Fruit fly (Drosophila melanogaster) S2 (cell line): Measurements from ENCODE around the gene CG14356.

Experiments used
- CG8478 ChIP-seq: fragments of >200 bp; optimal IDR thresholded peaks from 2 replicates; lab custom pipeline; 2018
- CTCF ChIP-seq, 2 experiments: fragments of >200 bp; optimal IDR thresholded peaks; 2 replicates each; lab custom pipeline; 2018

dm6 chr3R:14098527-14099109, 33.3 kb downstream of the CG14356 start:
- no peak for TF ChIP-seq CG8478 (lab: Kevin White, UChicago)
- peak; percentile 74 to 79 for TF ChIP-seq CTCF (optimal IDR thresholded peaks at IDR 0.05; lab: Kevin White, UChicago)
